Worm (Caenorhabditis elegans) whole organism, L4 larva: ENCODE results near the gene srv-14.

Experiments
- D1046.2 ChIP-seq: fragments of 200-800 bp; sonication (Bioruptor generic); IDR thresholded peaks from 2 replicates; pipeline ENCODE4 v1.3.6; 2022; ENCODE audit warnings: missing genetic modification characterization, missing compliant biosample characterization
- F49E8.2 ChIP-seq: sonication (generic microtip); optimal IDR thresholded peaks from 2 replicates; lab custom pipeline; 2016; ENCODE audit warnings: missing compliant biosample characterization, mild to moderate bottlenecking, missing genetic modification characterization, borderline replicate concordance
- T20F7.1 ChIP-seq: fragments of 200-800 bp; sonication (Bioruptor generic); optimal IDR thresholded peaks from 2 replicates; lab custom pipeline; 2018; ENCODE audit warnings: mild to moderate bottlenecking, missing genetic modification characterization, missing compliant biosample characterization
- T26A8.4 ChIP-seq: fragments of 200-800 bp; sonication (Bioruptor generic); IDR thresholded peaks from 2 replicates; pipeline ENCODE4 v1.3.6; 2022; ENCODE audit warnings: missing genetic modification characterization, missing compliant biosample characterization
- Y5F2A.4 ChIP-seq: fragments of 200-800 bp; sonication (Bioruptor generic); optimal IDR thresholded peaks from 2 replicates; lab custom pipeline; 2018; ENCODE audit warnings: mild to moderate bottlenecking, missing genetic modification characterization, missing compliant biosample characterization
- Y75B8A.6 ChIP-seq: fragments of 200-800 bp; sonication (Bioruptor generic); IDR thresholded peaks from 2 replicates; pipeline ENCODE4 v1.3.6; 2022; ENCODE audit warnings: missing genetic modification reagents, missing genetic modification characterization, missing compliant biosample characterization
- ZK337.2 ChIP-seq: fragments of 200-800 bp; sonication (Bioruptor generic); IDR thresholded peaks from 2 replicates; pipeline ENCODE4 v1.3.6; 2022; ENCODE audit warnings: missing genetic modification reagents, missing genetic modification characterization, missing compliant biosample characterization
- ama-1 ChIP-seq: fragments of 150-350 bp; optimal IDR thresholded peaks from 2 replicates; lab custom pipeline; 2014; ENCODE audit warnings: inconsistent platforms, mixed read lengths
- ceh-44 ChIP-seq: fragments of 200-800 bp; sonication (Bioruptor generic); IDR thresholded peaks from 2 replicates; pipeline ENCODE4 v1.3.6; 2022; ENCODE audit warnings: missing genetic modification reagents, missing genetic modification characterization, missing compliant biosample characterization
- ceh-62 ChIP-seq: sonication (generic microtip); optimal IDR thresholded peaks from 2 replicates; lab custom pipeline; 2017; ENCODE audit warnings: missing biosample characterization, missing genetic modification characterization
- cey-2 ChIP-seq: sonication (generic microtip); optimal IDR thresholded peaks from 3 replicates; lab custom pipeline; 2017; ENCODE audit warnings: missing genetic modification characterization, mild to moderate bottlenecking, missing compliant biosample characterization, antibody characterized with exemption, borderline replicate concordance; ENCODE audit not compliant: insufficient read depth
- daf-16 ChIP-seq, 3 experiments: sonication (generic microtip); optimal IDR thresholded peaks; 2 replicates each; lab custom pipeline; 2016 to 2017; ENCODE audit warnings: missing genetic modification characterization in 3 of 3, missing genetic modification reagents in 3 of 3, mild to moderate bottlenecking in 2 of 3, missing compliant biosample characterization in 2 of 3, missing biosample characterization in 1 of 3, moderate library complexity in 1 of 3
- dmd-6 ChIP-seq: fragments of 200-800 bp; sonication (Bioruptor generic); IDR thresholded peaks from 2 replicates; pipeline ENCODE4 v1.3.6; 2022; ENCODE audit warnings: missing genetic modification reagents, missing genetic modification characterization, missing compliant biosample characterization
- dve-1 ChIP-seq: sonication (generic microtip); optimal IDR thresholded peaks from 2 replicates; lab custom pipeline; 2017; ENCODE audit warnings: antibody characterized with exemption, mild to moderate bottlenecking, missing genetic modification characterization, missing compliant biosample characterization; ENCODE audit not compliant: insufficient read depth
- fos-1 ChIP-seq: fragments of 150-350 bp; optimal IDR thresholded peaks from 2 replicates; lab custom pipeline; 2014; ENCODE audit warnings: missing biosample characterization, missing genetic modification characterization
- hif-1 ChIP-seq, 2 experiments: sonication (generic microtip); optimal IDR thresholded peaks; 2 replicates each; lab custom pipeline; 2016 to 2017; ENCODE audit warnings: missing compliant biosample characterization in 2 of 2, missing genetic modification characterization in 2 of 2, missing genetic modification reagents in 2 of 2, missing genotype in 2 of 2, mild to moderate bottlenecking in 1 of 2
- hlh-11 ChIP-seq: fragments of 200-800 bp; sonication (Bioruptor generic); optimal IDR thresholded peaks from 2 replicates; lab custom pipeline; 2018; ENCODE audit warnings: mild to moderate bottlenecking, missing genetic modification characterization, missing compliant biosample characterization
- lin-15B ChIP-seq: fragments of 150-350 bp; sonication (generic microtip); optimal IDR thresholded peaks from 3 replicates; lab custom pipeline; 2014; ENCODE audit warnings: missing biosample characterization, missing genetic modification characterization
- lir-3 ChIP-seq: sonication (generic microtip); optimal IDR thresholded peaks from 2 replicates; lab custom pipeline; 2016; ENCODE audit warnings: mild to moderate bottlenecking, missing genetic modification characterization, missing compliant biosample characterization
- mes-2 ChIP-seq: sonication (generic microtip); optimal IDR thresholded peaks from 2 replicates; lab custom pipeline; 2016; ENCODE audit warnings: missing genotype, mild to moderate bottlenecking, missing genetic modification characterization, missing compliant biosample characterization; ENCODE audit not compliant: poor library complexity, severe bottlenecking
- nhr-11 ChIP-seq: fragments of 150-350 bp; optimal IDR thresholded peaks from 2 replicates; lab custom pipeline; 2014; ENCODE audit warnings: missing biosample characterization, missing genetic modification characterization
- nhr-28 ChIP-seq: fragments of 150-350 bp; optimal IDR thresholded peaks from 2 replicates; lab custom pipeline; 2014; ENCODE audit warnings: missing biosample characterization, missing genetic modification characterization
- nhr-76 ChIP-seq: fragments of 150-350 bp; optimal IDR thresholded peaks from 2 replicates; lab custom pipeline; 2014; ENCODE audit warnings: missing biosample characterization, missing genetic modification characterization
- nhr-77 ChIP-seq: fragments of 150-350 bp; optimal IDR thresholded peaks from 2 replicates; lab custom pipeline; 2014; ENCODE audit warnings: missing biosample characterization, missing genetic modification characterization
- php-3 ChIP-seq: fragments of 200-800 bp; sonication (Bioruptor generic); IDR thresholded peaks from 2 replicates; pipeline ENCODE4 v1.3.6; 2022; ENCODE audit warnings: missing genetic modification reagents, missing genetic modification characterization, missing compliant biosample characterization
- pqm-1 ChIP-seq: sonication (generic microtip); optimal IDR thresholded peaks from 2 replicates; lab custom pipeline; 2017; ENCODE audit warnings: missing biosample characterization, missing genetic modification characterization
- set-16 ChIP-seq: fragments of 200-800 bp; sonication (Bioruptor generic); IDR thresholded peaks from 2 replicates; pipeline ENCODE4 v1.3.6; 2022; ENCODE audit warnings: missing genetic modification reagents, missing genetic modification characterization, missing compliant biosample characterization
- snpc-1.2 ChIP-seq: fragments of 200-800 bp; sonication (Bioruptor generic); IDR thresholded peaks from 2 replicates; pipeline ENCODE4 v1.3.6; 2022; ENCODE audit warnings: missing genetic modification reagents, missing genetic modification characterization, missing compliant biosample characterization
- spr-1 ChIP-seq: sonication (generic microtip); optimal IDR thresholded peaks from 2 replicates; lab custom pipeline; 2016; ENCODE audit warnings: mild to moderate bottlenecking, missing genetic modification characterization, missing compliant biosample characterization
- unc-39 ChIP-seq: sonication (generic microtip); optimal IDR thresholded peaks from 2 replicates; lab custom pipeline; 2017; ENCODE audit warnings: missing biosample characterization, missing genetic modification characterization
- unc-62 ChIP-seq, 3 experiments: fragments of 150-350 bp in 1 of 3; sonication (generic microtip); optimal IDR thresholded peaks in 2 of 3; peaks in 1 of 3; 1 replicate in 1 of 3; 2 replicates in 2 of 3; lab custom pipeline; 2014 to 2017; ENCODE audit warnings: missing biosample characterization in 3 of 3, missing genetic modification characterization in 3 of 3, missing genetic modification reagents in 3 of 3, missing genotype in 1 of 3
- ztf-11 ChIP-seq: fragments of 150-350 bp; optimal IDR thresholded peaks from 2 replicates; lab custom pipeline; 2014; ENCODE audit warnings: missing biosample characterization, missing genetic modification characterization

The srv-14 gene

ce11 chrIV:15850647-15851046 lies 43.4 kb downstream of the srv-14 start:
- no peak for TF ChIP-seq lir-3
- TF ChIP-seq, all 104 proteins: peak for 0

ce11 chrIV:15849656-15850055 lies 44.4 kb downstream of the srv-14 start, which contains the start of gene Y105C5A.24:
TSS of gene Y105C5A.24 (plus strand) at chrIV:15849875.
- no peak for TF ChIP-seq T20F7.1 (GFP tag; lab: Kevin White, UChicago)
- peak; percentile 77 for TF ChIP-seq dmd-6 (GFP tag; lab: Robert Waterston, UW)
- no peak for TF ChIP-seq spr-1
- TF ChIP-seq snpc-1.2 (GFP tag; lab: Robert Waterston, UW): 0 out of 2 replicates have a peak, but pooled peaks have one; percentile 29
- TF ChIP-seq daf-16 (GFP tag; optimal IDR thresholded peaks at IDR 0.05; lab: Kevin White, UChicago): no peak
- peak; percentile 97 for TF ChIP-seq daf-16 (tag; optimal IDR thresholded peaks at IDR 0.05; lab: Kevin White, UChicago)
- no peak for TF ChIP-seq cey-2 (tag; lab: Kevin White, UChicago)
- no peak for TF ChIP-seq F49E8.2 (tag; lab: Kevin White, UChicago)
- TF ChIP-seq nhr-77 (tag; lab: Kevin White, UChicago): peak; percentile 70
- TF ChIP-seq dve-1: peak; percentile 71
- TF ChIP-seq ceh-44 (GFP tag; lab: Robert Waterston, UW): no peak
- TF ChIP-seq pqm-1: peak; percentile 83
- no peak for TF ChIP-seq fos-1
- TF ChIP-seq nhr-76 (tag; lab: Kevin White, UChicago): no peak
- peak; percentile 59 for TF ChIP-seq nhr-28 (tag; lab: Kevin White, UChicago)

- no peak for TF ChIP-seq lir-3
- TF ChIP-seq ama-1 (lab: Kevin White, UChicago): no peak
- no peak for TF ChIP-seq ZK337.2
- TF ChIP-seq dve-1: no peak
- TF ChIP-seq unc-39 (tag; lab: Kevin White, UChicago): no peak
- TF ChIP-seq Y75B8A.6: no peak
- no peak for TF ChIP-seq ceh-62 (tag; lab: Kevin White, UChicago)
- no peak for TF ChIP-seq dmd-6 (GFP tag; lab: Robert Waterston, UW)
- no peak for TF ChIP-seq lin-15B (tag; lab: Kevin White, UChicago)
These were observed 46.9 kb downstream of the srv-14 start, which contains the start of gene Y105C5A.1269 for ce11 chrIV:15847096-15847495. TSS of gene Y105C5A.1269 (plus strand) at chrIV:15847396.

ce11 chrIV:15846553-15846952 lies 47.5 kb downstream of the srv-14 start, which contains the start of gene Y105C5A.1270:
TSS of gene Y105C5A.1270 (minus strand) at chrIV:15846653.
- peak in 1 of 2 experiments; percentile 59 for TF ChIP-seq unc-62 (GFP tag; optimal IDR thresholded peaks at IDR 0.05 in 1 of 2; lab: Kevin White, UChicago)
- no peak for TF ChIP-seq unc-62 (tag; optimal IDR thresholded peaks at IDR 0.05; lab: Kevin White, UChicago)
- TF ChIP-seq D1046.2 (GFP tag; lab: Robert Waterston, UW): no peak

ce11 chrIV:15844064-15844463 lies 50.0 kb downstream of the srv-14 start:
- TF ChIP-seq nhr-11 (tag; lab: Kevin White, UChicago) (no peak), Y5F2A.4 (no peak), hif-1 (tag; optimal IDR thresholded peaks at IDR 0.05; lab: Kevin White, UChicago) (no peak), php-3 (GFP tag; lab: Robert Waterston, UW) (no peak), dve-1 (no peak), mes-2 (tag; lab: Kevin White, UChicago) (no peak), ztf-11 (tag; lab: Kevin White, UChicago) (no peak), set-16 (GFP tag; lab: Robert Waterston, UW) (no peak), fos-1 (no peak), hlh-11 (tag; lab: Kevin White, UChicago) (no peak), lir-3 (no peak), unc-62 (GFP tag; optimal IDR thresholded peaks at IDR 0.05 in 1 of 2; lab: Kevin White, UChicago) (no peak), unc-62 (tag; optimal IDR thresholded peaks at IDR 0.05; lab: Kevin White, UChicago) (no peak), ZK337.2 (no peak), T26A8.4 (GFP tag; lab: Robert Waterston, UW) (no peak)
